Fruit fly (Drosophila melanogaster) whole organism, embryonic: ENCODE results near the gene CG4465.

Experiments
- Aef1 ChIP-seq: fragments of 200-800 bp; sonication (Bioruptor generic); IDR thresholded peaks from 3 replicates; pipeline ENCODE4 v1.3.6; 2022; ENCODE audit warnings: missing biosample characterization, missing genetic modification characterization
- CG10959 ChIP-seq: fragments of 200-800 bp; sonication (Bioruptor generic); IDR thresholded peaks from 2 replicates; pipeline ENCODE4 v1.3.6; 2022; ENCODE audit warnings: missing biosample characterization, missing genetic modification characterization
- CG1233 ChIP-seq: fragments of 200-800 bp; sonication (Bioruptor generic); optimal IDR thresholded peaks from 4 replicates; lab custom pipeline; 2018; ENCODE audit warnings: missing biosample characterization, mild to moderate bottlenecking, missing genetic modification characterization
- CG14667 ChIP-seq: fragments of 200-800 bp; sonication (Bioruptor generic); IDR thresholded peaks from 2 replicates; pipeline ENCODE4 v1.3.6; 2022; ENCODE audit warnings: missing biosample characterization, missing genetic modification characterization
- CG15479 ChIP-seq: fragments of 200-800 bp; sonication (Bioruptor generic); optimal IDR thresholded peaks from 3 replicates; lab custom pipeline; 2019; ENCODE audit warnings: missing biosample characterization, mild to moderate bottlenecking, missing genetic modification characterization, moderate library complexity
- CG1647 ChIP-seq: fragments of 200-800 bp; sonication (Bioruptor generic); optimal IDR thresholded peaks from 3 replicates; lab custom pipeline; 2016; ENCODE audit warnings: missing biosample characterization, missing genetic modification characterization
- CG18764 ChIP-seq: fragments of 200-800 bp; sonication (Bioruptor generic); optimal IDR thresholded peaks from 3 replicates; lab custom pipeline; 2016; ENCODE audit warnings: missing biosample characterization, missing genetic modification characterization
- CG32532 ChIP-seq: fragments of 200-800 bp; sonication (Bioruptor generic); IDR thresholded peaks from 2 replicates; pipeline ENCODE4 v1.3.6; 2022; ENCODE audit warnings: missing biosample characterization, missing genetic modification characterization
- CG32767 ChIP-seq: fragments of 200-800 bp; sonication (Bioruptor generic); IDR thresholded peaks from 2 replicates; pipeline ENCODE4 v1.3.6; 2022; ENCODE audit warnings: missing biosample characterization, missing genetic modification characterization
- CG42726 ChIP-seq: fragments of 200-800 bp; sonication (Bioruptor generic); IDR thresholded peaks from 2 replicates; pipeline ENCODE4 v1.3.6; 2022; ENCODE audit warnings: missing biosample characterization, missing genetic modification characterization; ENCODE audit not compliant: partially characterized antibody
- CG4730 ChIP-seq: fragments of 200-800 bp; sonication (Bioruptor generic); IDR thresholded peaks from 2 replicates; pipeline ENCODE4 v1.3.6; 2022; ENCODE audit warnings: missing biosample characterization, missing genetic modification characterization
- CG6272 ChIP-seq: fragments of 200-800 bp; sonication (Bioruptor generic); IDR thresholded peaks from 2 replicates; pipeline ENCODE4 v1.3.6; 2022; ENCODE audit warnings: missing biosample characterization, missing genetic modification characterization
- CG6683 ChIP-seq: fragments of 200-800 bp; sonication (Bioruptor generic); optimal IDR thresholded peaks from 2 replicates; lab custom pipeline; 2017; ENCODE audit warnings: missing biosample characterization, mild to moderate bottlenecking, missing genetic modification characterization, missing genetic modification reagents
- CG6854 ChIP-seq: fragments of 200-800 bp; sonication (Bioruptor generic); optimal IDR thresholded peaks from 3 replicates; lab custom pipeline; 2017; ENCODE audit warnings: missing biosample characterization, mild to moderate bottlenecking, missing genetic modification characterization
- CG7556 ChIP-seq: fragments of 200-800 bp; sonication (Bioruptor generic); optimal IDR thresholded peaks from 2 replicates; lab custom pipeline; 2017; ENCODE audit warnings: missing biosample characterization, mild to moderate bottlenecking, missing genetic modification characterization
- CG8089 ChIP-seq: fragments of 200-800 bp; sonication (Bioruptor generic); optimal IDR thresholded peaks from 3 replicates; lab custom pipeline; 2016; ENCODE audit warnings: missing biosample characterization, missing genetic modification characterization
- CG9215 ChIP-seq: fragments of 200-800 bp; sonication (Bioruptor generic); IDR thresholded peaks from 2 replicates; pipeline ENCODE4 v1.3.6; 2022; ENCODE audit warnings: missing biosample characterization, missing genetic modification characterization
- Dfd ChIP-seq, 2 experiments: fragments of >200 bp; optimal IDR thresholded peaks; 2 replicates each; lab custom pipeline; 2017; ENCODE audit warnings: missing biosample characterization in 2 of 2, missing genetic modification characterization in 2 of 2
- Dip2 ChIP-seq: fragments of 200-800 bp; sonication (Bioruptor generic); IDR thresholded peaks from 2 replicates; pipeline ENCODE4 v1.3.6; 2022; ENCODE audit warnings: missing biosample characterization, missing genetic modification characterization
- Gug ChIP-seq: fragments of 200-800 bp; sonication (Bioruptor generic); IDR thresholded peaks from 4 replicates; pipeline ENCODE4 v1.3.6; 2022; ENCODE audit warnings: missing biosample characterization, missing genetic modification characterization
- HmgD ChIP-seq: fragments of 200-800 bp; sonication (Bioruptor generic); optimal IDR thresholded peaks from 3 replicates; lab custom pipeline; 2016; ENCODE audit warnings: missing biosample characterization, missing genetic modification characterization
- NC2β ChIP-seq: fragments of 200-800 bp; sonication (Bioruptor generic); optimal IDR thresholded peaks from 2 replicates; lab custom pipeline; 2016; ENCODE audit warnings: missing biosample characterization, missing genetic modification characterization
- Neu2 ChIP-seq: fragments of 200-800 bp; sonication (Bioruptor generic); optimal IDR thresholded peaks from 3 replicates; lab custom pipeline; 2016; ENCODE audit warnings: missing biosample characterization, missing genetic modification characterization, borderline replicate concordance
- Oaz ChIP-seq: fragments of 200-800 bp; sonication (Bioruptor generic); IDR thresholded peaks from 2 replicates; pipeline ENCODE4 v1.3.6; 2022; ENCODE audit warnings: missing biosample characterization, missing genetic modification characterization
- Optix ChIP-seq: fragments of 200-800 bp; sonication (Bioruptor generic); IDR thresholded peaks from 3 replicates; pipeline ENCODE4 v1.3.6; 2022; ENCODE audit warnings: missing biosample characterization, missing genetic modification characterization
- Tbp ChIP-seq: fragments of >200 bp; optimal IDR thresholded peaks from 2 replicates; lab custom pipeline; 2018; ENCODE audit warnings: missing biosample characterization, missing genetic modification characterization
- amos ChIP-seq: fragments of 200-800 bp; sonication (Bioruptor generic); IDR thresholded peaks from 2 replicates; pipeline ENCODE4 v1.3.6; 2022; ENCODE audit warnings: missing biosample characterization, missing genetic modification characterization; ENCODE audit not compliant: partially characterized antibody
- ash1 ChIP-seq: fragments of 200-800 bp; sonication (Bioruptor generic); optimal IDR thresholded peaks from 2 replicates; lab custom pipeline; 2018; ENCODE audit warnings: missing biosample characterization, mild to moderate bottlenecking, missing genetic modification characterization
- bowl ChIP-seq: fragments of 200-800 bp; sonication (Bioruptor generic); IDR thresholded peaks from 2 replicates; pipeline ENCODE4 v1.3.6; 2022; ENCODE audit warnings: missing biosample characterization, missing genetic modification characterization
- bsh ChIP-seq, 2 experiments: fragments of 200-800 bp; sonication (Bioruptor generic); optimal IDR thresholded peaks; 2 replicates each; lab custom pipeline; 2017 to 2018; ENCODE audit warnings: mild to moderate bottlenecking in 2 of 2, missing biosample characterization in 2 of 2, missing genetic modification characterization in 2 of 2, moderate library complexity in 1 of 2
- btn ChIP-seq: fragments of 200-800 bp; sonication (Bioruptor generic); optimal IDR thresholded peaks from 2 replicates; lab custom pipeline; 2016; ENCODE audit warnings: missing biosample characterization, missing genetic modification characterization
- croc ChIP-seq: fragments of 200-800 bp; sonication (Bioruptor generic); conservative IDR thresholded peaks from 3 replicates; pipeline ENCODE4 v1.3.6; 2022; ENCODE audit warnings: missing biosample characterization, missing genetic modification characterization
- dm ChIP-seq: fragments of 200-800 bp; sonication (Bioruptor generic); optimal IDR thresholded peaks from 3 replicates; lab custom pipeline; 2016; ENCODE audit warnings: missing biosample characterization, missing genetic modification characterization
- eve ChIP-seq, 2 experiments: fragments of >200 bp; optimal IDR thresholded peaks; 2 replicates each; lab custom pipeline; 2017; ENCODE audit warnings: missing biosample characterization in 2 of 2, missing genetic modification characterization in 2 of 2
- ewg ChIP-seq: fragments of 200-800 bp; sonication (Bioruptor generic); optimal IDR thresholded peaks from 3 replicates; lab custom pipeline; 2017; ENCODE audit warnings: mild to moderate bottlenecking, missing biosample characterization, missing genetic modification reagents, missing genetic modification characterization
- gem ChIP-seq: fragments of 200-800 bp; sonication (Bioruptor generic); optimal IDR thresholded peaks from 2 replicates; lab custom pipeline; 2019; ENCODE audit warnings: missing biosample characterization, mild to moderate bottlenecking, missing genetic modification characterization, moderate library complexity
- hth ChIP-seq: fragments of >200 bp; optimal IDR thresholded peaks from 2 replicates; lab custom pipeline; 2017; ENCODE audit warnings: inconsistent platforms
- kay ChIP-seq: fragments of 200-800 bp; sonication (Bioruptor generic); optimal IDR thresholded peaks from 2 replicates; lab custom pipeline; 2016; ENCODE audit warnings: missing biosample characterization, missing genetic modification characterization
- mirr ChIP-seq: fragments of 200-800 bp; sonication (Bioruptor generic); optimal IDR thresholded peaks from 3 replicates; lab custom pipeline; 2018; ENCODE audit warnings: missing biosample characterization, mild to moderate bottlenecking, missing genetic modification characterization
- nom ChIP-seq: fragments of 200-800 bp; sonication (Bioruptor generic); optimal IDR thresholded peaks from 2 replicates; lab custom pipeline; 2017; ENCODE audit warnings: missing biosample characterization, missing genetic modification characterization, mild to moderate bottlenecking, moderate library complexity, missing genetic modification reagents
- p53 ChIP-seq: fragments of 200-800 bp; sonication (Bioruptor generic); optimal IDR thresholded peaks from 2 replicates; lab custom pipeline; 2016; ENCODE audit warnings: missing biosample characterization, missing genetic modification characterization
- pita ChIP-seq: fragments of 200-800 bp; sonication (Bioruptor generic); optimal IDR thresholded peaks from 2 replicates; lab custom pipeline; 2017; ENCODE audit warnings: missing biosample characterization, mild to moderate bottlenecking, missing genetic modification characterization
- prd ChIP-seq, 3 experiments: fragments of >200 bp in 2 of 3; fragments of 200-800 bp in 1 of 3; sonication (Bioruptor generic) in 1 of 3; optimal IDR thresholded peaks in 2 of 3; IDR thresholded peaks in 1 of 3; 2 replicates in 2 of 3; 3 replicates in 1 of 3; pipeline versions ENCODE4 v1.3.6 to Lab custom; 2017 to 2022; ENCODE audit warnings: missing biosample characterization in 1 of 3, missing genetic modification characterization in 1 of 3
- pum ChIP-seq: fragments of 200-800 bp; sonication (Bioruptor generic); optimal IDR thresholded peaks from 2 replicates; lab custom pipeline; 2016; ENCODE audit warnings: missing biosample characterization, missing genetic modification characterization
- repo ChIP-seq: fragments of 200-800 bp; sonication (Bioruptor generic); optimal IDR thresholded peaks from 2 replicates; lab custom pipeline; 2016; ENCODE audit warnings: missing biosample characterization, missing genetic modification characterization
- sc ChIP-seq, 3 experiments: fragments of >200 bp in 2 of 3; fragments of 200-800 bp in 1 of 3; sonication (Bioruptor generic) in 1 of 3; optimal IDR thresholded peaks; 2 replicates in 2 of 3; 3 replicates in 1 of 3; lab custom pipeline; 2017; ENCODE audit warnings: mild to moderate bottlenecking in 1 of 3, missing biosample characterization in 1 of 3, missing genetic modification characterization in 1 of 3, missing genetic modification reagents in 1 of 3
- sim ChIP-seq: fragments of 200-800 bp; sonication (Bioruptor generic); IDR thresholded peaks from 2 replicates; pipeline ENCODE4 v1.3.6; 2022; ENCODE audit warnings: missing biosample characterization, missing genetic modification characterization
- ssp ChIP-seq: fragments of 200-800 bp; sonication (Bioruptor generic); IDR thresholded peaks from 2 replicates; pipeline ENCODE4 v1.3.6; 2022; ENCODE audit warnings: missing biosample characterization, missing genetic modification characterization
- tgo ChIP-seq: fragments of 200-800 bp; sonication (Bioruptor generic); IDR thresholded peaks from 3 replicates; pipeline ENCODE4 v1.3.6; 2022; ENCODE audit warnings: missing biosample characterization, missing genetic modification characterization
- tio ChIP-seq: fragments of 200-800 bp; sonication (Bioruptor generic); optimal IDR thresholded peaks from 2 replicates; lab custom pipeline; 2017; ENCODE audit warnings: missing biosample characterization, missing genetic modification characterization, inconsistent platforms
- zf30C ChIP-seq: fragments of 200-800 bp; sonication (Bioruptor generic); optimal IDR thresholded peaks from 3 replicates; lab custom pipeline; 2018; ENCODE audit warnings: missing biosample characterization, mild to moderate bottlenecking, missing genetic modification characterization

The CG4465 gene

DNA sequence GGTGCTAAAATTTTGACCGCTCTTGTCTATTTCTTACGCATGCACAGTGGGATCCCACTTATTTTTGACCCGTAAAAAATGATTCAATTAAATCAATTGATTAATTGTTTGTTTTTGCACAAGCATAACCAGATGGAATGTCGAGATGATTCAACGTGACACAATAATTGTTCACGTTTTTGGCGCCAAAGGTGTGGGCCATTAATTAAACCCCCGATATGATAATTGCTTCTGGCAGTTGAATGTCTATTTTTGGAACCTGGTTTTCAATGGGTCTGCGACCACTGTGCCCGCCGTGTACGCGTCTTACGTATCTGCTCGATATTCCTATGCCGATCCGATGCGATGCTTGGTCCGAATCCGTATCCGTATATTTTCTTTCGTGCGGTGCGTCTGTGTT lies 25.6 kb downstream of the CG4465 start (continued):
- peak in 1 of 2 experiments; percentile 75 for TF ChIP-seq bsh (GFP tag; optimal IDR thresholded peaks at IDR 0.05; lab: Kevin White, UChicago)
- TF ChIP-seq pita (GFP tag; lab: Kevin White, UChicago), result no peak
- TF ChIP-seq CG1233, result peak; percentile 46
- TF ChIP-seq CG6272 (GFP tag; lab: Robert Waterston, UW), result peak; percentile 57; the same call in 1 of the 2 replicates
- TF ChIP-seq mirr (GFP tag; lab: Kevin White, UChicago), result peak; percentile 49
- TF ChIP-seq Neu2 (GFP tag; lab: Kevin White, UChicago), result peak; percentile 31
- TF ChIP-seq CG14667 (GFP tag; lab: Robert Waterston, UW), result peak; percentile 66
- peak; percentile 51 for TF ChIP-seq btn
- TF ChIP-seq repo (GFP tag; lab: Kevin White, UChicago), result peak; percentile 45
- peak; percentile 73; the same call in 3 of the 4 replicates for TF ChIP-seq Gug (GFP tag; lab: Robert Waterston, UW)
- TF ChIP-seq ash1 (GFP tag; lab: Kevin White, UChicago), result no peak
- TF ChIP-seq eve (GFP tag; optimal IDR thresholded peaks at IDR 0.05; lab: Kevin White, UChicago), result no peak
- TF ChIP-seq kay (GFP tag; lab: Kevin White, UChicago), result peak; percentile 17
- peak; percentile 59 for TF ChIP-seq croc (GFP tag; lab: Robert Waterston, UW)
- TF ChIP-seq Tbp (GFP tag; lab: Kevin White, UChicago), result no peak
- peak; percentile 15 for TF ChIP-seq p53 (GFP tag; lab: Kevin White, UChicago)
- peak; percentile 49 for TF ChIP-seq CG18764 (GFP tag; lab: Kevin White, UChicago)
- TF ChIP-seq CG9215 (GFP tag; lab: Robert Waterston, UW), result peak; percentile 69
- TF ChIP-seq gem (tag; lab: Kevin White, UChicago), result peak; percentile 77
- TF ChIP-seq CG32532 (GFP tag; lab: Robert Waterston, UW), result peak; percentile 76
- TF ChIP-seq CG1647 (GFP tag; lab: Kevin White, UChicago), result peak; percentile 8
- TF ChIP-seq CG6854 (GFP tag; lab: Kevin White, UChicago), result peak; percentile 44
- TF ChIP-seq zf30C (GFP tag; lab: Kevin White, UChicago), result no peak
- no peak for TF ChIP-seq bowl (GFP tag; lab: Robert Waterston, UW)
- TF ChIP-seq CG32767, result peak; percentile 67
- no peak for TF ChIP-seq prd (optimal IDR thresholded peaks at IDR 0.05; lab: Kevin White, UChicago)
- peak; percentile 84 for TF ChIP-seq prd (GFP tag; IDR thresholded peaks at IDR 0.05; lab: Robert Waterston, UW)
- no peak for TF ChIP-seq Dip2 (GFP tag; lab: Robert Waterston, UW)
- peak; percentile 73 for TF ChIP-seq NC2β
- no peak for TF ChIP-seq nom
- peak; percentile 62 for TF ChIP-seq CG7556 (GFP tag; lab: Kevin White, UChicago)
- peak; percentile 31 for TF ChIP-seq HmgD (GFP tag; lab: Kevin White, UChicago)
- TF ChIP-seq CG4730, result peak; percentile 63
- peak; percentile 39 for TF ChIP-seq tio (GFP tag; lab: Kevin White, UChicago)
- peak; percentile 64 for TF ChIP-seq tgo (GFP tag; lab: Robert Waterston, UW)
- TF ChIP-seq CG6683, result peak; percentile 11
- no peak for TF ChIP-seq sc (optimal IDR thresholded peaks at IDR 0.05; lab: Kevin White, UChicago)
- no peak for TF ChIP-seq sc (GFP tag; optimal IDR thresholded peaks at IDR 0.05; lab: Kevin White, UChicago)
- no peak for TF ChIP-seq ewg
- no peak for TF ChIP-seq amos (GFP tag; lab: Robert Waterston, UW)
- peak; percentile 71 for TF ChIP-seq Optix (GFP tag; lab: Robert Waterston, UW)
- TF ChIP-seq Aef1 (GFP tag; lab: Robert Waterston, UW), result peak; percentile 73; the same call in 2 of the 3 replicates
- no peak for TF ChIP-seq CG15479 (GFP tag; lab: Kevin White, UChicago)
- peak; percentile 31 for TF ChIP-seq CG8089 (GFP tag; lab: Kevin White, UChicago)
- TF ChIP-seq sim (GFP tag; lab: Robert Waterston, UW), result no peak
- TF ChIP-seq pum, result peak; percentile 71
- TF ChIP-seq Oaz, result 0 out of 2 replicates have a peak, but pooled peaks have one; percentile 20
- peak; percentile 57 for TF ChIP-seq ssp (GFP tag; lab: Robert Waterston, UW)
- TF ChIP-seq Dfd (GFP tag; optimal IDR thresholded peaks at IDR 0.05; lab: Kevin White, UChicago), result no peak
- TF ChIP-seq dm (GFP tag; lab: Kevin White, UChicago), result peak; percentile 33
- peak; percentile 54 for TF ChIP-seq CG10959 (GFP tag; lab: Robert Waterston, UW)
- TF ChIP-seq hth (lab: Kevin White, UChicago), result no peak
- no peak for TF ChIP-seq CG42726 (GFP tag; lab: Robert Waterston, UW)
